Fruit fly (Drosophila melanogaster) ovary, adult (tissue): Measurements from ENCODE around the gene CG16749.

Source experiments
- CG17801 ChIP-seq: fragments of 200-800 bp; optimal IDR thresholded peaks from 2 replicates; lab custom pipeline; 2019; ENCODE audit warnings: missing biosample characterization, mild to moderate bottlenecking, missing genetic modification characterization, moderate library complexity; ENCODE audit not compliant: partially characterized antibody

CG16749 gene

DNA sequence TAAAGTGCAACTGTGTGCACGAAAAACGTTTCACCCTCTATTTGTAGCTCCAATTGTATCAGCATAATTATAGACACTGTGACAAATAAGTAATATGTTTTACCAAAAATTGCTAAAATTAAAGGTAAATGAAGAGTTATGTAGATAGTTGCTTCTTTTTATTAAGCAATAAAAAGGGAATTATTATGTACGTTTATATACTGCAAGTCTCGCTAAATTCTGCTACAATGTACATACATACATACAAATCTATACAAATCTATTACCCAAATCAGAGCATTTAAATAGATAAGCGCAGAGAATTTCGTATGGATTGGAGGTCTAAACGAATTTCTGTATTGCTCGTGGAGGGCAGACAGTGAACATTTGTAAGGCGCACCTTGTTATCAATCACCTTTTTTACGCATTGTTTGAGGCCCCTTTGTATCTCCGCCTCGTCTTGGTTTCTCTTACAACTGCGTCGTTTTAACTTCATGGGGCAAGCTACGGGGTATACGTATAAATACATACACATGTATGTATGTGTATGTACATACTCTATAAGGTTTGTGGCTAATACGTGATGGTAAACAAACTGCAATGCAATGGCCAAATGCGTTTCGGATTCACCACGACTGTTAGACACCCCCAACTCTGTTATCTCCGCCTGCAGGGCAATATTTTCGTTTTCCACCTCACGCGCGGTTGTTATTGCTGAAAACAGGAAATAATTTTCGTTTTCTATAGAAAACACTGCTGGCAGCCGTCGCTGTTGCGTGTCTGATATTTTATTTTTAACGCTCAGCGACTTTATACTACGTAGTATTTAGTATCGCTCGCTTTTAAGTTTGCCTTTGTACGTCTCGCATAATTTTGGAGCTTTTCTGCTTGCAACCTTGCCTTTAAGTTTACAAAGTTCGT, 7.7 kb upstream of the CG16749 start:
- TF ChIP-seq CG17801 (GFP tag; lab: Kevin White, UChicago), result no peak

DNA sequence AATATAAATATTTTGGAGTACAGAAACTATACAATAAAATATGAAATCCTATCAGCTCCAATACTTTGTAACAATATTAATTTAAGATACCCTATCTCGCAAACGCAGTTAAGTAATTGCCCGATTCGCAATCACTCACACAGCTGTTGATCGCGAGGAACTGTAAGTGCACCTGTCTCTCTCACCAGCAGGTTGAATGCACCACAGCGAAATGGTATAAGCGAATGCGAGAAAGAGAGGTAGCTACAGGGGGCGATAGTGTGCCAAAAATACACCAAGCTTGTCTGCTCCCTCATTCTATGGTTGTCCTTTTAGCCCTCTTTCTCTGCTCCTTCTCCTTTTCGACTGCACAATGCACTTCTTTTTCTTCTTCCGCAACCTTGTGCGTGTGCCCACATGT, 7.1 kb upstream of the CG16749 start:
- no peak for TF ChIP-seq CG17801 (GFP tag; lab: Kevin White, UChicago)

DNA sequence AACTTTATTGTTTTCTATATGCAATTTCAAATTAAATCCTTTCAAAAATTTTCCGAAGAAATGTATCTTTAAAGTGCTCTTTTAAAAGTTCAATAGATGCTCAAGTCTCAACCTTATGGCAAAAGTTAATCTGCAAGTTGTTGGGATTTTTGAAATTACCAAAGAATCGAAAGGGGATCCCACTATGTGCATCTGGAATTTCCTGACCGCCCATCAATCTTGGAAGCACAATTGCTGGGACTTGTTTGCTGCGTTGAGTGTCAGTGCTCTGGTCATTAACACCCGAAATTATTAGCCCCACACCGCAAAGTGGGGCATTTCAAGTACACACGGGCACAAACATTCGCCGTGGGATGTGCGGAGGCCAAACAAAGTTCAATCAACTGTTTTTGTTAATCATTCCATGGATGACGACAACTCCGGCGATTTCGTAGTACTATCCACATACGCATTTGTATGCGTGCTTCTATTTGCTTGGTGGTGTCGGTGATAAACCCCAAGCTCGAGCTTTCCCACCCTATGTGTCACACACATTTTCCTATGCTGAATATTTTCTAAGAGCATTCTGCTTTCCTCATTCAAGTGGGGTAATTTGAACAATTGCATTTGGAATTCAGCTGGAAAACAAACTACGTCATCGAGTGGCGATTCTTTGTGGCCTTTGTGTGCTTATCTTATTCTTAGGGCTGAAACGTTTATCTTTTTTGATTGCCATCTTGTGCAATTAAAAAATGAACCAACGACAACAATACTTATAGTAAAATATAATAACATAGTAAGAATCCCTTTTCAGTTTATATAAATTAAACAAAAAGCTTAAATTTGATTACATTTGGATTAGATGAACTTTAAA, 5.9 kb upstream of the CG16749 start:
- TF ChIP-seq CG17801 (GFP tag; lab: Kevin White, UChicago), result no peak

DNA sequence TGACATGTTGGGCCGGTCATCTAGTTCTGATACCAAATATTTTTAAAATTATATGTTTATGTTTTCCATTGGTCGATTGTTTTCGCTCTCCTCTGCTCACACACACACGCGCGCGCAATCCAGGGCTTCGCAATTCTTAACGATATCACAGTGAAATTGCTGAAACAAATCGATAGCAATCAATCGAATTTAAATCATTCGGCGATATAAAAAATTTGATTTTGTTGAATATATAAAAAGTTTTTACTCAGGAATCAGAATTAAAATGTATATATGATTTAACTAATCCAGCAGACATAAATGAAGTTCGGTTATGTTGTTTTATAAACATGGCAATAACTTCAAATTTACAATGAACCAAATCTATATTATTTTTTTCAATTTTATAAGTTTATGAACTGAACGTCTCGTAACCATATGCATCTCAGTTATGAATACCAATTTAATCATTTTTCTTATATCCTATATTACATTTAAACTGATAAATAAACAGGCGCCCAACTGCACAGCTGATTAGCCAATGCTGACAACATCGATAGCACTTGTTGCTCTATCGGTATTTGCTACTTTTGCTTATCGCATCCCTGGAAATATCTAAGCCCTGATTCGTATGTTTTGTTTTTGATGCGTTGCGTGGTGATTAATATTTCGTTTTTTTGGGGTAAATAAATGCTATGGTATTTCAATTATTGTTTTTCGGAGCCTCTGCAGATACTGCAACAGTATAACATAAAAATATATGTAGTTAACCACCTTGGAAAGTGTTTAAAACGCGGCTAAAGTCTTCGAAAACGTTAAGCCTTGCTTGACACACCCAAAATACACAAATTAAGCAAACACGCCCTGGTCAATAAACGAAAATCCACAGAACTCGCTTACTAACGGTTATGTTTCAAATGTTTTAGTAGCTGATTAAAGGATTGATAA, 3.2 kb upstream of the CG16749 start, which contains the start of the genes Aduk and pasi2:
Gene Aduk, minus strand, starts transcription at position 123 of the 927 bp plus-strand sequence.
Gene pasi2, plus strand, starts transcription at position 579 of the 927 bp plus-strand sequence.
- no peak for TF ChIP-seq CG17801 (GFP tag; lab: Kevin White, UChicago)

DNA sequence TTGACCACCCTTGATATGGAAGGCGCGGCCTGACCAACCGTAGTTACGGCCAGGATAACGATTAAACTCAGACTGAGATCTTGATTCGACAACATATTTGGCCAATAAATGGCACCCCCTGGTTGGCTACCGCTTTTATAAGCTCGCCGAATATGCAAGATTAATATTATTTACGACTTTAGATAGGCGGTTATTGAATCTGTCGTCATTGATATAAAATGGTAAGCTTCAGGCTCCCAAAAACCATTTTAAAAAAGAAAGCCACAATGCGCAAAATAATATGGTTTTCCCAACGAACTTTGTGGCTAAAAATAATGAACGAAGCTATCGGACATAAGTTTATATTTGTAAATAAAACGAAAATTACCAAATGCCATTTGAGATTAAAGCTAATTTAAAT, 1.5 kb downstream of the CG16749 start, which contains the start of gene CG12951:
Gene CG12951, minus strand, starts transcription at position 101 of the 400 bp plus-strand sequence.
- no peak for TF ChIP-seq CG17801 (GFP tag; lab: Kevin White, UChicago)

DNA sequence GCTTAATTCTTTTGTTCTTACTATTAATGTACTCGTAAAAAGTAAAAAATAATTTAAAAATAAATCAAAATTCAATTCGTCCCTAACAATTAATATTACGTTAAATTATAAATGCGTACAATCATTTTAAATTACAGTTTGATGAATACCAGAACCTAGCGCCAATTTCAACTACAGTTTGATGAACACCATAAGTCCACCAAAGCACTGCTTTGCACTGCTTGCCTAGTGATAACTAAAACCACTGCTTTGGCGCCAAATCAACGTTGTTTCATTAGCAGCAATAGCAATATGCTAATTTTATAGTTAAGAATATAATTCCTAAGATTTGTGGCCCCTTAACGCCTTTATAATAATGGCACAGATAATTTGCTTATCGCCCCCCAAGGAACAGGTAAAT, 2.9 kb downstream of the CG16749 start:
- TF ChIP-seq CG17801 (GFP tag; lab: Kevin White, UChicago), result no peak

DNA sequence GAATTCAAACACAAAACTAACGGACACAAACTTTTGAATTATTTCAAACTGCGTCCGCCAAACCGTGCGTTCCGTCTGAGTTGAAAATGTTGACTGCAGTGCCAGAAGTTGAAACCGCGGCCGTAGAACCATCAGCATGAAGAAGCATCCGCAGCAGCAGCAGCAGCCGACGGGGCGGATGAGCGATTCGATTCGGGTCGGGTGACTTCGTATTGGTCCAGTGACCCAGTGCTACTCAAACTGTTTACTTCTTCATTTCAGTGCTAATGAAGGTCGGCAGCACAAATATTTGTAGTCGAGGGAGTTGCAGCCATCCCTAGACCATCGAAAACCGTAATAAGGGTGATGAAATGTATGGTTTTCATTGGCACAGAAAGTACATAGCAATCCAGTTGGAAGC, 3.3 kb downstream of the CG16749 start, which contains the start of gene CG8861:
Gene CG8861, minus strand, starts transcription at position 101 of the 400 bp plus-strand sequence.
- no peak for TF ChIP-seq CG17801 (GFP tag; lab: Kevin White, UChicago)

DNA sequence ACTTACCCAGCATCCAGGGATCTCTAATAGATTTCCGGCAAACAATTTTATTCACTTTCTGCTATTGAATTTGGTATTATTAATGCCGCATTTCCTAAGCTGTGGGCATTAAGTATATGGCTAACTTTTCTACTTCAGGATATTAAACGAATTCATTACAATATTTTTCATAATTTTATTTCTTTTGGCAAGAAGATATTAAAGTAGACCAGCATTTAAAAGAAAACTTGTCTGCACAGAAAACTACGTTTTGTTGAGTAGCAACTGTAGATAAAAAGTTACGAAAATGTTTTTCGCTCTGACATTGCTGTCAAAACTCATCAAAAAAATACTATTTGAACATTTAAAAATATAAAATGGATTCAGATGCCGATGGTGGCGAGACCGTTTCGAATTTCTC, 10.2 kb downstream of the CG16749 start, which contains the start of gene HP1e:
Gene HP1e, plus strand, starts transcription at position 301 of the 400 bp plus-strand sequence.
- TF ChIP-seq CG17801 (GFP tag; lab: Kevin White, UChicago), result no peak

DNA sequence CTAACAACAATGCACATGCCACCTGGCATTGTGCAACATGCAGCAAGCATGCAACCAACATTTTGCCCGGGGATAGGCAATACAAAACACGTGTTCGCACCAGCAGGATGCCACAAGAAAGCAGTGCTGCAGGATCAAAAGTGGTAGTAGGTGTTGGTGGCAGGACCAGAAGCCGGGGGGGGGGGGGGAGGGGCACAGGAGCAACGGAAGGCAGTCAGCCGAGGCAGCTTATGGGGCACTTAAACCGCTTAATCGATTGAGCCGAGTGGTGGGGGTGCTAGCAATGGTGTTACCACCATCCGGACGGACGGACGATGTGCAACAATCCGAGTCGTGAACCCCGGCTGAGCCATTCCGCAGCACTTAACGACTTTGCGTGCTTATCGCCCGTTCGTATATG, 34.5 kb downstream of the CG16749 start:
- TF ChIP-seq CG17801 (GFP tag; lab: Kevin White, UChicago), result no peak

DNA sequence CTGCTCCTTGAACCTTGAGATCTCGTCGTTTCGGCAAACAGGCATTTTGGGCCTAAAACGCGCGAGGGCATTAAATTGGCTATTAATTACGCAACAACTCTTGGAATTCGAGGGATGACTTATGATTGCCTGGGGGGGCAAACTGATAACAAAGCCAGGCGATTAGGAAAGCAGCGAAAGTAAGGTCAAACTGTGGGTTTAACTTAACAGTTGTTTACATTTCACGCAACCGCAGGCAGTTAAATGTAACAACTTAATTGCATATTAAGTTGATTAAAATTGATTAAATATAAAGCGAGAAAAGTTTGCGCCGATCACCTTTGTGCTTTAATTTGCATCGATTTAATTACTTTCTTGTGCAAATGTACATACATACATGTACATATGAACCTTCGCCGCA, 44.0 kb downstream of the CG16749 start:
- no peak for TF ChIP-seq CG17801 (GFP tag; lab: Kevin White, UChicago)
